Worm (Caenorhabditis elegans): ENCODE data around the gene abu-10.

abu-10 gene

ce11 chrX:3837752-3838159 lies 39.8 kb downstream of the abu-10 start:
- TF ChIP-seq ZK546.5 (tag; optimal IDR thresholded peaks at IDR 0.05) (no peak), skn-1 (tag; optimal IDR thresholded peaks at IDR 0.05) (no peak), R02D3.7 (tag; optimal IDR thresholded peaks at IDR 0.05) (no peak), ztf-4 (tag; optimal IDR thresholded peaks at IDR 0.05) (no peak), gmeb-1 (tag; optimal IDR thresholded peaks at IDR 0.05) (no peak), nhr-10 (tag; optimal IDR thresholded peaks at IDR 0.05) (no peak), elt-3 (tag; optimal IDR thresholded peaks at IDR 0.05) (no peak), sem-4 (tag; optimal IDR thresholded peaks at IDR 0.05) (peak; percentile 19), C34F6.9 (tag; optimal IDR thresholded peaks at IDR 0.05) (no peak), zag-1 (tag; optimal IDR thresholded peaks at IDR 0.05) (no peak), nhr-21 (tag; optimal IDR thresholded peaks at IDR 0.05) (peak; percentile 91), peb-1 (tag; optimal IDR thresholded peaks at IDR 0.05) (no peak), ztf-11 (tag; optimal IDR thresholded peaks at IDR 0.05) (no peak), sma-9 (GFP tag; optimal IDR thresholded peaks at IDR 0.05) (peak; percentile 71), sma-9 (tag; optimal IDR thresholded peaks at IDR 0.05) (no peak), mdl-1 (tag; optimal IDR thresholded peaks at IDR 0.05) (peak in 1 of 2 experiments; percentile 1), lsy-2 (tag; optimal IDR thresholded peaks at IDR 0.05) (no peak), mbf-1 (tag; optimal IDR thresholded peaks at IDR 0.05) (no peak), blmp-1 (tag; optimal IDR thresholded peaks at IDR 0.05; ENCODE audit: insufficient read depth) (peak; percentile 96), ama-1 (optimal IDR thresholded peaks at IDR 0.05) (no peak), nhr-11 (tag; optimal IDR thresholded peaks at IDR 0.05) (no peak), nhr-6 (tag; optimal IDR thresholded peaks at IDR 0.05) (peak; percentile 10), nhr-129 (tag; optimal IDR thresholded peaks at IDR 0.05) (peak; percentile 58), nhr-25 (tag; optimal IDR thresholded peaks at IDR 0.05) (peak; percentile 90), mab-5 (tag; optimal IDR thresholded peaks at IDR 0.05) (no peak), ztf-1 (GFP tag; conservative IDR thresholded peaks at IDR 0.05) (no peak), fos-1 (tag; optimal IDR thresholded peaks at IDR 0.05) (peak; percentile 1), dmd-4 (tag; optimal IDR thresholded peaks at IDR 0.05) (no peak), lin-11 (tag; optimal IDR thresholded peaks at IDR 0.05) (no peak), alr-1 (tag; optimal IDR thresholded peaks at IDR 0.05) (no peak), unc-55 (GFP tag; optimal IDR thresholded peaks at IDR 0.05) (no peak), nhr-12 (tag; optimal IDR thresholded peaks at IDR 0.05) (no peak), egl-27 (tag; optimal IDR thresholded peaks at IDR 0.05) (peak; percentile 72), aly-2 (tag; optimal IDR thresholded peaks at IDR 0.05) (no peak), F13H6.1 (tag; optimal IDR thresholded peaks at IDR 0.05) (no peak), unc-62 (GFP tag; optimal IDR thresholded peaks at IDR 0.05) (no peak), lin-39 (tag; optimal IDR thresholded peaks at IDR 0.05) (no peak), sma-3 (GFP tag; optimal IDR thresholded peaks at IDR 0.05) (peak; percentile 81), unc-39 (tag; optimal IDR thresholded peaks at IDR 0.05) (no peak), nhr-23 (tag; optimal IDR thresholded peaks at IDR 0.05) (no peak), ceh-16 (tag; optimal IDR thresholded peaks at IDR 0.05) (peak; percentile 37), Y55F3AM.14 (GFP tag; optimal IDR thresholded peaks at IDR 0.05) (peak; percentile 40), elt-1 (tag; optimal IDR thresholded peaks at IDR 0.05) (no peak), crh-2 (tag; optimal IDR thresholded peaks at IDR 0.05) (no peak), lin-13 (GFP tag; optimal IDR thresholded peaks at IDR 0.05) (no peak), ceh-82 (tag; optimal IDR thresholded peaks at IDR 0.05) (no peak)

ce11 chrX:3838670-3839069 lies 40.7 kb downstream of the abu-10 start:
- TF ChIP-seq lin-13 (GFP tag; optimal IDR thresholded peaks at IDR 0.05) (no peak), sem-4 (tag; optimal IDR thresholded peaks at IDR 0.05) (peak; percentile 51), mdl-1 (tag; optimal IDR thresholded peaks at IDR 0.05) (no peak), ztf-1 (GFP tag; conservative IDR thresholded peaks at IDR 0.05) (no peak), nhr-25 (tag; optimal IDR thresholded peaks at IDR 0.05) (peak; percentile 38), dmd-4 (tag; optimal IDR thresholded peaks at IDR 0.05) (no peak)
